Worm (Caenorhabditis elegans) whole organism, L3 larva: ENCODE measurements around the gene ZK1320.3.
A peak's percentile ranks its signal among the peaks of the same experiment; 100 is the strongest.

ENCODE experiments used
- ZK546.5 ChIP-seq: sonication (generic microtip); optimal IDR thresholded peaks from 2 replicates; lab custom pipeline; 2017; ENCODE audit warnings: missing biosample characterization, missing genetic modification characterization
- aly-2 ChIP-seq: fragments of 150-350 bp; optimal IDR thresholded peaks from 2 replicates; lab custom pipeline; 2014; ENCODE audit warnings: missing biosample characterization, missing genetic modification characterization
- ceh-16 ChIP-seq: sonication (generic microtip); optimal IDR thresholded peaks from 2 replicates; lab custom pipeline; 2017; ENCODE audit warnings: missing biosample characterization, missing genetic modification characterization
- ceh-28 ChIP-seq: fragments of 150-350 bp; optimal IDR thresholded peaks from 2 replicates; lab custom pipeline; 2014; ENCODE audit warnings: missing biosample characterization, missing genetic modification reagents, missing genetic modification characterization
- daf-12 ChIP-seq: fragments of 150-350 bp; optimal IDR thresholded peaks from 2 replicates; lab custom pipeline; 2014; ENCODE audit warnings: missing biosample characterization, missing genetic modification reagents, missing genetic modification characterization
- egl-27 ChIP-seq: sonication (generic microtip); optimal IDR thresholded peaks from 4 replicates; lab custom pipeline; 2017; ENCODE audit warnings: missing biosample characterization, missing genetic modification reagents, missing genetic modification characterization
- elt-1 ChIP-seq: fragments of 150-350 bp; optimal IDR thresholded peaks from 2 replicates; lab custom pipeline; 2014; ENCODE audit warnings: missing biosample characterization, missing genetic modification characterization
- elt-2 ChIP-seq: sonication (generic microtip); optimal IDR thresholded peaks from 2 replicates; lab custom pipeline; 2016; ENCODE audit warnings: missing genetic modification reagents, mild to moderate bottlenecking, missing genetic modification characterization, missing compliant biosample characterization
- elt-3 ChIP-seq, 3 experiments: fragments of 150-350 bp in 1 of 3; sonication (generic microtip) in 2 of 3; optimal IDR thresholded peaks; 2 replicates in 2 of 3; 4 replicates in 1 of 3; lab custom pipeline; 2014 to 2017; ENCODE audit warnings: missing biosample characterization in 3 of 3, missing genetic modification characterization in 3 of 3
- fkh-10 ChIP-seq: sonication (generic microtip); optimal IDR thresholded peaks from 2 replicates; lab custom pipeline; 2017; ENCODE audit warnings: missing biosample characterization, missing genetic modification reagents, missing genetic modification characterization
- fkh-2 ChIP-seq: fragments of 150-350 bp; optimal IDR thresholded peaks from 2 replicates; lab custom pipeline; 2014; ENCODE audit warnings: missing biosample characterization, missing genetic modification reagents, missing genetic modification characterization
- hmg-11 ChIP-seq: sonication (generic microtip); optimal IDR thresholded peaks from 2 replicates; lab custom pipeline; 2016; ENCODE audit warnings: missing genetic modification characterization, missing compliant biosample characterization
- lin-15B ChIP-seq: fragments of 150-350 bp; optimal IDR thresholded peaks from 2 replicates; lab custom pipeline; 2014; ENCODE audit warnings: missing biosample characterization, missing genetic modification characterization
- lin-39 ChIP-seq: fragments of 150-350 bp; optimal IDR thresholded peaks from 2 replicates; lab custom pipeline; 2018; ENCODE audit warnings: missing biosample characterization, missing genetic modification reagents, missing genetic modification characterization
- lsy-12 ChIP-seq: sonication (generic microtip); optimal IDR thresholded peaks from 2 replicates; lab custom pipeline; 2016; ENCODE audit warnings: mild to moderate bottlenecking, missing genetic modification characterization, missing compliant biosample characterization
- mdl-1 ChIP-seq: fragments of 150-350 bp; optimal IDR thresholded peaks from 2 replicates; lab custom pipeline; 2014; ENCODE audit warnings: missing biosample characterization, missing genetic modification characterization
- mml-1 ChIP-seq: fragments of 150-350 bp; sonication (generic microtip); optimal IDR thresholded peaks from 3 replicates; lab custom pipeline; 2014; ENCODE audit warnings: missing biosample characterization, missing genetic modification characterization
- nfya-1 ChIP-seq: sonication (generic microtip); optimal IDR thresholded peaks from 2 replicates; lab custom pipeline; 2017; ENCODE audit warnings: missing genetic modification characterization, mild to moderate bottlenecking, missing compliant biosample characterization, antibody characterized with exemption, moderate library complexity; ENCODE audit not compliant: insufficient read depth
- nhr-11 ChIP-seq: fragments of 150-350 bp; optimal IDR thresholded peaks from 2 replicates; lab custom pipeline; 2014; ENCODE audit warnings: missing biosample characterization, missing genetic modification characterization
- nhr-12 ChIP-seq: fragments of 150-350 bp; optimal IDR thresholded peaks from 2 replicates; lab custom pipeline; 2014; ENCODE audit warnings: missing biosample characterization, missing genetic modification characterization
- nhr-23 ChIP-seq: fragments of 150-350 bp; optimal IDR thresholded peaks from 2 replicates; lab custom pipeline; 2014; ENCODE audit warnings: missing biosample characterization, missing genetic modification reagents, missing genetic modification characterization
- nhr-237 ChIP-seq: fragments of 150-350 bp; optimal IDR thresholded peaks from 2 replicates; lab custom pipeline; 2014; ENCODE audit warnings: missing biosample characterization, missing genetic modification characterization
- nhr-25 ChIP-seq: sonication (generic microtip); optimal IDR thresholded peaks from 2 replicates; lab custom pipeline; 2017; ENCODE audit warnings: missing biosample characterization, missing genetic modification characterization
- nhr-28 ChIP-seq: fragments of 150-350 bp; optimal IDR thresholded peaks from 2 replicates; lab custom pipeline; 2014; ENCODE audit warnings: missing biosample characterization, missing genetic modification characterization
- nhr-43 ChIP-seq: sonication (generic microtip); optimal IDR thresholded peaks from 2 replicates; lab custom pipeline; 2016; ENCODE audit warnings: mild to moderate bottlenecking, missing genetic modification characterization, missing compliant biosample characterization; ENCODE audit not compliant: poor library complexity, severe bottlenecking
- nhr-67 ChIP-seq: fragments of 150-350 bp; optimal IDR thresholded peaks from 2 replicates; lab custom pipeline; 2014; ENCODE audit warnings: missing biosample characterization, missing genetic modification characterization
- nhr-76 ChIP-seq: fragments of 150-350 bp; sonication (generic microtip); optimal IDR thresholded peaks from 5 replicates; lab custom pipeline; 2014; ENCODE audit warnings: missing biosample characterization, missing genetic modification characterization
- pha-4 ChIP-seq: fragments of 150-350 bp; optimal IDR thresholded peaks from 2 replicates; lab custom pipeline; 2014; ENCODE audit warnings: missing biosample characterization, missing genetic modification reagents, missing genetic modification characterization
- pqm-1 ChIP-seq: fragments of 150-350 bp; optimal IDR thresholded peaks from 2 replicates; lab custom pipeline; 2017; ENCODE audit warnings: missing biosample characterization, missing genetic modification characterization, inconsistent platforms
- snpc-4 ChIP-seq: fragments of 150-350 bp; optimal IDR thresholded peaks from 2 replicates; lab custom pipeline; 2014; ENCODE audit warnings: missing biosample characterization, missing genetic modification characterization
- tbx-2 ChIP-seq: sonication (generic microtip); optimal IDR thresholded peaks from 2 replicates; lab custom pipeline; 2016; ENCODE audit warnings: mild to moderate bottlenecking, missing genetic modification characterization, missing compliant biosample characterization
- unc-39 ChIP-seq: sonication (generic microtip); optimal IDR thresholded peaks from 4 replicates; lab custom pipeline; 2017; ENCODE audit warnings: missing biosample characterization, missing genetic modification characterization
- unc-62 ChIP-seq: fragments of 150-350 bp; sonication (generic microtip); optimal IDR thresholded peaks from 4 replicates; lab custom pipeline; 2014; ENCODE audit warnings: missing biosample characterization, missing genetic modification reagents, missing genetic modification characterization
- ztf-11 ChIP-seq: fragments of 150-350 bp; optimal IDR thresholded peaks from 2 replicates; lab custom pipeline; 2014; ENCODE audit warnings: missing biosample characterization, missing genetic modification characterization
- ztf-4 ChIP-seq: fragments of 150-350 bp; optimal IDR thresholded peaks from 2 replicates; lab custom pipeline; 2014; ENCODE audit warnings: missing biosample characterization, missing genetic modification characterization

The ZK1320.3 gene

DNA sequence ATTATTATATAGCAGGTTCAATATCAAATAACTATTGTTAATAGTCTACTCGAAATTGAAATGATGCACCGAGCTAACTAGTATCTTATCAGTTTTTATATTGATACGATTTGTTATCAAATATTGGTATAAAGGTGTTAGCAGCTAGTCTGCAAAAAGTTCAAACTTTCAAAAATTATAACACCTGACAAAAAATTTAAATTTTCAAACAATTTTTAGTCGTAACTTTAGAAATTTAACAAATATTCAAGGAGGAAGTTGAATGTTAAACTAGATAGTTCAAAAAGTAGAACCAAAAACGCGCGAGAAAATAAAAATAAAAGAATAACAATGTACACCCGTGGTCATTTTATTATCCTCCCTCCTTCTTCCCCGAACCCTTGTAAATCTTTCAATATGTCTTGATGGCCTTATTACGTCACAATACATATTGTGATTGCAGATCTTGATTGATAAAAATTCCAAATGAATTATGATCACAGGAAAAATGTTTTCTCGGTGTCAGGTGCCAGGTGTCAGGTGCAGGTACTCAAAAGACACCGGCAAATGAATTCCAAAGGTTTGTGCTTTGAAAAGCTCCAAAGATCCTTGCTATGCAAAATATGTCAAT lies 4.6 kb downstream of the ZK1320.3 start, which contains the start of gene ZK1307.1:
ZK1307.1 (minus strand) TSS at position 51 of the 610 bp plus-strand sequence.
- no peak for TF ChIP-seq nhr-11 (tag; lab: Kevin White, UChicago)
- no peak for TF ChIP-seq nfya-1
- peak; percentile 17 for TF ChIP-seq elt-2 (tag; lab: Kevin White, UChicago)
- no peak for TF ChIP-seq elt-3 (tag; optimal IDR thresholded peaks at IDR 0.05; lab: Kevin White, UChicago)
- no peak for TF ChIP-seq mdl-1 (tag; lab: Kevin White, UChicago)
- TF ChIP-seq pqm-1 (tag; lab: Kevin White, UChicago) = peak; percentile 13
- TF ChIP-seq nhr-12 (tag; lab: Kevin White, UChicago) = no peak

DNA sequence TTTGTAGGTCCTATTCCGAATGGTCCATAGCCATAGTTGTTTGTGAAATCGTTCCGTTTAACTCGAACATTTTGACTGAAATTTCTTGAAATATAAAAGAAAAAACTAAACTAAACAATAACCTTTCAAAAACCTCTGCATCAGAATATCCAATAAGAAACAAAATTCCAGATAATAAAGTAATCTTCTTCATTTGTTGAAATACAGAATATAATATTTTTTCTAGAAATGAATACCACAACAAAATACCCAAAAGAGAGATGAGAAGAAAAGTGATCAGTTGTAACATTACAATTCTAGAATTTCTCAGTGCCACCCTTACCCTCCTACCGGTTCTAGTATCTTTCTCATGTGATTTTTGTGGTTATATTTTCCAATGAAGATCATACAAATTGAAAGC lies 6.5 kb downstream of the ZK1320.3 start, which contains the start of gene ZK1307.2:
ZK1307.2 (minus strand) TSS at position 274 of the 400 bp plus-strand sequence.
- TF ChIP-seq nhr-76 (tag; lab: Kevin White, UChicago) = no peak
- TF ChIP-seq nhr-237 (tag; lab: Kevin White, UChicago) = no peak
- no peak for TF ChIP-seq nhr-67 (tag; lab: Kevin White, UChicago)
- no peak for TF ChIP-seq nfya-1
- TF ChIP-seq elt-1 (tag; lab: Kevin White, UChicago) = no peak
- TF ChIP-seq nhr-25 (tag; lab: Kevin White, UChicago) = no peak
- TF ChIP-seq nhr-11 (tag; lab: Kevin White, UChicago) = no peak
- no peak for TF ChIP-seq snpc-4 (tag; lab: Kevin White, UChicago)
- TF ChIP-seq hmg-11 (tag; lab: Kevin White, UChicago) = no peak
- no peak for TF ChIP-seq ztf-11
- no peak for TF ChIP-seq pha-4 (tag; lab: Kevin White, UChicago)
- no peak for TF ChIP-seq fkh-10 (GFP tag; lab: Kevin White, UChicago)
- TF ChIP-seq fkh-2 (tag; lab: Kevin White, UChicago) = no peak
- TF ChIP-seq mml-1 (tag; lab: Kevin White, UChicago) = no peak
- TF ChIP-seq unc-62 (GFP tag; lab: Kevin White, UChicago) = no peak
- TF ChIP-seq ceh-16 (tag; lab: Kevin White, UChicago) = no peak
- no peak for TF ChIP-seq unc-39 (tag; lab: Kevin White, UChicago)
- TF ChIP-seq lsy-12 (tag; lab: Kevin White, UChicago) = no peak
- no peak for TF ChIP-seq ceh-28 (tag; lab: Kevin White, UChicago)

DNA sequence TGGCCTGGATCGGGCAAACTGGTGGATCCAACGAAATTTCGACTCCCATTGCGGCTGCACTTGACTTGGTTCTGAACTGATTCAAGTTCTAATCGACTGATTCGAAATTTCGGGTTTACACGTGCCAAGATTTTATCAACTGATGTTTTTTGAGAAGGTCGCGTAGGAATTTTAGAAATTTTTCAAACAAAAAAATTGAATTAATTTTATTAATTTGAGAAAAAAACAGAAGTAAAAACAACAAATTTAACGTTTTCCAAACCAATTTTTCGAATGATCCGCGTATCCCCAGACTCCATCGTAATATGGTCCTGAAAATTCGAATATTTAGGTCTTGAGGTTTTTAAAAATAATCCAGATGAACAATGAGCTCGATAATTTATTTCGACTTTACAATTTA lies 7.3 kb downstream of the ZK1320.3 start, which contains the start of gene ZK1307.3:
ZK1307.3 (minus strand) TSS at position 101 of the 400 bp plus-strand sequence.
- TF ChIP-seq ztf-11 = no peak
- TF ChIP-seq egl-27 (tag; lab: Kevin White, UChicago) = no peak
- TF ChIP-seq aly-2 (tag; lab: Kevin White, UChicago) = no peak
- TF ChIP-seq ZK546.5 (tag; lab: Kevin White, UChicago) = no peak
- no peak for TF ChIP-seq pha-4 (tag; lab: Kevin White, UChicago)
- no peak for TF ChIP-seq daf-12 (tag; lab: Kevin White, UChicago)
- TF ChIP-seq ceh-28 (tag; lab: Kevin White, UChicago) = no peak
- TF ChIP-seq nfya-1 = no peak
- no peak for TF ChIP-seq nhr-23 (tag; lab: Kevin White, UChicago)

DNA sequence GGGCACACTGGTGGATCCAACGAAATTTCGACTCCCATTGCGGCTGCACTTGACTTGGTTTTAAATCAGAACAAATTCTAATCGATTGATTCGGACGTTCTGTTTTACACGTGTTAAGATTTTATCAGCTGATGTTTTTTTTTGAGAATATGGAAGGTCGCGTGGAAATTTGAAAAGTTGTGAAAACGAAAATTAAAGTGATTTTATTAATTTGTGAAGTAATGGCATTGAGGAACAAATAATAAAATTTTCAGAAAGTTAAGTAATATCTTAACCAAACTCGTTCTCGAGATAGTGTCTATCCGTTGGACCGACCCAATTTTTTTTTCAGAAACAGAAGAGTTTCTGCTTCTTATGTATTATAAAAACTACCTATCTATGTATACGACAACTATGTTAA lies 8.5 kb downstream of the ZK1320.3 start, which contains the start of gene ZK1307.4:
ZK1307.4 (minus strand) TSS at position 101 of the 400 bp plus-strand sequence.
- TF ChIP-seq lsy-12 (tag; lab: Kevin White, UChicago) = no peak
- TF ChIP-seq fkh-2 (tag; lab: Kevin White, UChicago) = no peak

DNA sequence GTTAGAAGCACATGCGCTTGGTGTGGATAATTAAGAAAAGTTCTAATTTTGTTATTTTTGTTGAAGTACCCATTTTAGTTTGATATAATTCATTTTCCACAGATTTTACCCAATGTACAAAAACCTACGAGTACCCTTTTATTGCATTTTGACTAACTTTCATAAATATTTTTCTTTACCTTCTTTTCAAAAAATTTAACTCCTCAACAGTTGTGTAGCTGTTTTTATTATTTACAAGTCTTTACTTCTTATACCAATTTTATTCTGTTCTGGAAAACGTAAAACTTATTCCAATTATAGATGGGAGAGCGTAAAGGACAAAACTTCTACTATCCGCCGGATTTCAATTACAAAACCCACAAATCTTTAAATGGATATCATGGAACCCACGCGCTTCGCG lies 11.0 kb downstream of the ZK1320.3 start, which contains the start of gene ZK1307.9:
ZK1307.9 (plus strand) TSS at position 301 of the 400 bp plus-strand sequence.
- TF ChIP-seq nhr-67 (tag; lab: Kevin White, UChicago) (no peak), daf-12 (tag; lab: Kevin White, UChicago) (no peak), fkh-2 (tag; lab: Kevin White, UChicago) (no peak), ztf-4 (tag; lab: Kevin White, UChicago) (no peak), ceh-28 (tag; lab: Kevin White, UChicago) (no peak), unc-39 (tag; lab: Kevin White, UChicago) (no peak), nhr-28 (no peak), lin-15B (tag; lab: Kevin White, UChicago) (no peak), nhr-43 (tag; lab: Kevin White, UChicago) (no peak), lin-39 (tag; lab: Kevin White, UChicago) (no peak), ztf-11 (no peak), elt-1 (tag; lab: Kevin White, UChicago) (no peak), tbx-2 (no peak)
